Worm (Caenorhabditis elegans) whole organism, late embryonic: ENCODE data around the gene T16G12.9.

Experiments
- F13H6.1 ChIP-seq: sonication (generic microtip); optimal IDR thresholded peaks from 2 replicates; lab custom pipeline; 2016; ENCODE audit warnings: missing genetic modification characterization, missing compliant biosample characterization
- ahr-1 ChIP-seq: sonication (generic microtip); optimal IDR thresholded peaks from 2 replicates; lab custom pipeline; 2016; ENCODE audit warnings: missing genetic modification characterization, missing compliant biosample characterization
- ceh-18 ChIP-seq: sonication (generic microtip); optimal IDR thresholded peaks from 2 replicates; lab custom pipeline; 2016; ENCODE audit warnings: missing genetic modification characterization, missing compliant biosample characterization
- ceh-45 ChIP-seq: fragments of 200-800 bp; sonication (Bioruptor generic); IDR thresholded peaks from 2 replicates; pipeline ENCODE4 v1.3.6; 2022; ENCODE audit warnings: missing genetic modification reagents, missing genetic modification characterization, missing compliant biosample characterization
- che-1 ChIP-seq: sonication (generic microtip); optimal IDR thresholded peaks from 2 replicates; lab custom pipeline; 2016; ENCODE audit warnings: mild to moderate bottlenecking, missing genetic modification characterization, missing compliant biosample characterization
- fkh-10 ChIP-seq: fragments of 150-350 bp; optimal IDR thresholded peaks from 2 replicates; lab custom pipeline; 2014; ENCODE audit warnings: missing biosample characterization, missing genetic modification reagents, missing genetic modification characterization
- nhr-11 ChIP-seq: fragments of 150-350 bp; optimal IDR thresholded peaks from 2 replicates; lab custom pipeline; 2014; ENCODE audit warnings: missing biosample characterization, missing genetic modification characterization
- pat-9 ChIP-seq: fragments of 200-800 bp; sonication (Bioruptor generic); optimal IDR thresholded peaks from 2 replicates; lab custom pipeline; 2018; ENCODE audit warnings: mild to moderate bottlenecking, missing genetic modification characterization, moderate library complexity, missing compliant biosample characterization
- pha-2 ChIP-seq: sonication (generic microtip); optimal IDR thresholded peaks from 2 replicates; lab custom pipeline; 2017; ENCODE audit warnings: mild to moderate bottlenecking, missing genetic modification characterization, missing compliant biosample characterization
- pha-4 ChIP-seq: fragments of 150-350 bp; optimal IDR thresholded peaks from 2 replicates; lab custom pipeline; 2018; ENCODE audit warnings: missing biosample characterization, missing genetic modification reagents, missing genetic modification characterization
- rnt-1 ChIP-seq: sonication (generic microtip); optimal IDR thresholded peaks from 2 replicates; lab custom pipeline; 2016; ENCODE audit warnings: missing genetic modification characterization, missing compliant biosample characterization
- sox-4 ChIP-seq: sonication (generic microtip); optimal IDR thresholded peaks from 2 replicates; lab custom pipeline; 2017; ENCODE audit warnings: mild to moderate bottlenecking, missing genetic modification characterization, inconsistent platforms, missing compliant biosample characterization
- unc-55 ChIP-seq: sonication (generic microtip); optimal IDR thresholded peaks from 2 replicates; lab custom pipeline; 2017; ENCODE audit warnings: missing biosample characterization, missing genetic modification reagents, missing genetic modification characterization

- TF ChIP-seq nhr-11 (tag; lab: Kevin White, UChicago) (no peak), rnt-1 (no peak), pha-4 (tag; lab: Kevin White, UChicago) (no peak), sox-4 (tag; lab: Kevin White, UChicago) (no peak), F13H6.1 (no peak), ceh-18 (no peak), ceh-45 (GFP tag; lab: Robert Waterston, UW) (no peak), pha-2 (no peak), ahr-1 (no peak), che-1 (no peak), pat-9 (tag; lab: Kevin White, UChicago) (no peak), fkh-10 (GFP tag; lab: Kevin White, UChicago) (no peak), unc-55 (no peak)
Observed at ce11 chrIII:10093093-10093492, 15.0 kb upstream of the T16G12.9 start.
